Worm (Caenorhabditis elegans): ENCODE results near the gene lgx-1.

DNA sequence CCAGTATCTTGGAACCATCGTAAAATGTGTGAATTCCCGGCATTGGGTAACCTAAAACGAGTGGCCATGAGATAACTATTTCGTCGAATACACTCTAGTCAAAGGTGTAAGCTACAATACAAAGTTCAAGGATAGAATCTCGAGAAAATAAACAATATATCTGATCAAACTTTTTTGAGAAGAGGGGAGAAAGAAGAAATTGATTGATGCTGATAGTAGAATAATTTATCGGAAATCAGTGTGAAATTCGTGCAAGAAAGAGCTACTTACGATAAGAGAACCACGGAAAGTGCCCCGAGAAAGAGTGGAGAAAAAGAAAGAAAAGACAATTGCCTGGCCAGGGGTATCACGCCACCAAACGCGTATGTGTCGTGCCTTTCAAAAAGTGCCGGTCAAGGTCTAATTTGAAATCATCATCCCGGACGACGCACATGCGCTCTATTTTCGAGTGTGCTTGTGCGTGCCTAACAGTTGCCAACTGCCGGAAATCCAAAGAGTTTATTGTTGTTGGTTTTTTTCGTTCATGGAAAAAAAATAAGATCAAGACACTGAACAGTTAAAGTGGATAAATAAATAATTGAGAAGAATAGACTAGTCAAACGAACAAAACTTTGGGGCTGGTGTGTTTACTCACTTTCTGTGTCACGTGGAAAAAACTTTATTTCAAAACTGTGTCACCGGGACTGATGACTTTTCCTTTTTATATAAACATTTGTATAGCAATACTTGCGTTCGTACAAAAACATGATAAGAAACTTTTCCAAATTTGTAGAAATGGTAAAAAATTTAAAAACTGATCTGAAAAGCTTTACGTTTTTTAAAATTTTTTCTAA is 15.3 kb downstream of the lgx-1 start, which contains the start of gene mboa-3:
- no peak for TF ChIP-seq ceh-82 (tag; optimal IDR thresholded peaks at IDR 0.05)
- TF ChIP-seq mdl-1 (tag; optimal IDR thresholded peaks at IDR 0.05): peak in 1 of 2 experiments; percentile 84
- no peak for TF ChIP-seq lin-13 (GFP tag; optimal IDR thresholded peaks at IDR 0.05)
- TF ChIP-seq dmd-9 (GFP tag; IDR thresholded peaks at IDR 0.05): no peak
